Worm (Caenorhabditis elegans): Measurements from ENCODE around the gene sru-35.
"Not testable (repeated sequence)": the region's sequence is repeated elsewhere in the genome, so short reads cannot be mapped to it uniquely, and the experiment has no call there.

The sru-35 gene

DNA sequence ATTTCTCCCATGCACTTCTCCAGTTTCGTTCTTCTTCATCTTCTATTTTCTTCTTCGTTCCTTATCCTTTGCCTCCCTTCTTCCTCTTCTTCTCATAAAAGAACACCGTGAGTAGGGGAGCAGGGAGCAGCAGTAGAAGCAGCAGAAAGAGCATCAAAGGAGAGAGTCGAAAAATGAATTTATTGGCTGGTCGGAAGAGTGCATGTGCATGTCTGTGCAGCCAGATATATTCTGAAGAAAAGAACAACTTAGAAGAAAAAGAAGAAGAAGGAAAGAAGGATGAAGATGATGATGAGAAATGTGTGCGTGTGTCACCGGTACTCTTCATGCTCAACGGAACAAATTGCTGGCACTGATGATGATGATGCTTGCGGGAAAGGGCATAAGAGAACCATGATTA lies 6.2 kb upstream of the sru-35 start:
- no peak for TF ChIP-seq unc-62 (GFP tag; optimal IDR thresholded peaks at IDR 0.05)

DNA sequence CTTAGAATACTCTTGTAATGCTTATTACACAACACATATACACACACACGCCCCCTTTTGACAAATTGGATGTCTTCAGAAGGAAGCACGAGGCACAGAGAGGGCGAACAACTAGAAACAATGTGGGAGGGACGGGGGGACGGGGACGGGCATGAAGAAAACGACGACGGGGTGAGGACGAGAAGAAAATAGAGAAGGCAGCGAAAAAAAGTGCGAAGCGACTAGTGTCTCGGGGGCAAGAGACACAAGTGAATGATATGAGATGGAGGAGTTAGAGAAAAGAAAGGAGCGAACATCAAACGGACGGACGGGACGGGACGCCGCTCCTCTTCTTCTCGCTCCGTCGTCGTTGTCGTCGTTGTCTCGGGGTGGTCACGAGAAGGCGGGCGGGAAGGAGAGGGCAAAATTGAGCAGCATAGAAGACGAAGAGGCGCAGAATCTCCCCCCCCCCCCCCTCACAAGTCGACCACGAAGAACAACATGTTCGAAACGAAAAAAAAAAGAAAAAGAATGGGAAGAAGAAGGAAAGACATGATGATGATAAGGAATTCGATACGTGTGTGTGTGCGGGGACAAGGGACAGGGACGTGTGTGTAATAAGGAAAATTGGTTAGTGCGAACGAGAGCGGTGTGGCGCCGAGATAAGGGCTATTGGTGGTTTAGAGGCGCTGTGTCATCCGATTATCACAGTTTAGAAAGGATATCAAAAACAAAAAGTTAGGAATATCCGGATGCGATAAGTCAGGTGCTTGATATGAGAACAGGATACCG lies 5.0 kb upstream of the sru-35 start:
- TF ChIP-seq unc-62 (GFP tag; optimal IDR thresholded peaks at IDR 0.05) = no peak

DNA sequence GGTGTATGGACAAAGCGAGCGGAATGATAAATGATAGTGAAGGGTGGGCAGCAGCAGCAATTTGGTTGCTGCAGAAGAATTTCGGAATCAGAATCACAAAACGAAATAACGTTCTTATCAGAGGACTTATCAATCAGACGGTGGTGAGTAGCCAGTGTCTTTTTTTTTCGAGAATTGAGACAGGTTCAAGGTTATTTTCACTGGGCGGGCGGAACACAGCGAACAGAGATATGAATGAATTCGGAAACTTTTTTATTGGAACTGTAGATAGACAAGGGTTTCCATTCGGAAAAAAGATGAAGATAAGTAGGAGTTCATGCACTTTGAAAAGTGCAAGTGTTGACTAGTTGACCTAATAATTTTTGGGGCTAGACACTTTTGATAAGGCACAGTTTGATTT lies 3.2 kb upstream of the sru-35 start:
- TF ChIP-seq unc-62 (GFP tag; optimal IDR thresholded peaks at IDR 0.05) = no peak

DNA sequence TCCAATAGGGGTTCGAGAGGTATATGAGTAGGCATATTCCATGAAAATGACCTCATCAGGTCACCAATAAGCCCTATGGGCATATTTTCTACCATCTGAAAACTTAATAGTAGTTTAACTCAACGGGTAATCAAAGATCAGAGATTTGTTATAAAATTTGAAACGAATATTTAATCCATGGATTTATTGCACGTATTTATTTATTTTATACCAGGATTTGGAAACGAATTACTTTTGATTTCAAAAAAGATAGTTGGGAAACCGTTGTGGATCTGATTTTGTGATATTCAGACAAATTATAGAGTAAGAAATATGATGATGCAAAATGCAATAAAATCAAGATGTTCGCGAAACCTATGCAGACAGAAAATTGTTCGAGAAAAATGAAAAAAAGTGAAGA lies 2.8 kb upstream of the sru-35 start, which contains the start of gene C33D9.3:
TSS of gene C33D9.3 (minus strand) at position 101 of the 400 bp plus-strand sequence.
- no peak for TF ChIP-seq unc-62 (GFP tag; optimal IDR thresholded peaks at IDR 0.05)

DNA sequence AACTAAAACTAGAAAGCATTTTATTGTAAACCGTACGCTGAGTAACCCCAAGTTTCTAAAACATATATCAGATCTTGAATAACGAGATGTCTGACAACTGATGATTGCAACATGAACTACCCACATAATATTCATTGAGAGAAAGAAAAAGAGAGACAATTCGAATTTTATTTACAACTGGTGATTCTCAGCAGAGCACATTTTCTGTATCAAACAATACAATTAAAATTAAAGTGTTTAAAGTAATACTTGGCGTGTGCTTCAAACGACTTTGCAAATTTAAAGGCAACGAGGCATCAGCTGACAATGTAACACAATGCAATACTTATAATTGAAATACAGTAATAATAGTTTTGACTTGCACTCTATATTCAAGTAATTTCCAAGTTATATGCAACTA lies 2.0 kb downstream of the sru-35 start, which contains the start of gene C33D9.10:
TSS of gene C33D9.10 (minus strand) at position 101 of the 400 bp plus-strand sequence.
- not testable (repeated sequence) for TF ChIP-seq unc-62 (GFP tag; optimal IDR thresholded peaks at IDR 0.05)

DNA sequence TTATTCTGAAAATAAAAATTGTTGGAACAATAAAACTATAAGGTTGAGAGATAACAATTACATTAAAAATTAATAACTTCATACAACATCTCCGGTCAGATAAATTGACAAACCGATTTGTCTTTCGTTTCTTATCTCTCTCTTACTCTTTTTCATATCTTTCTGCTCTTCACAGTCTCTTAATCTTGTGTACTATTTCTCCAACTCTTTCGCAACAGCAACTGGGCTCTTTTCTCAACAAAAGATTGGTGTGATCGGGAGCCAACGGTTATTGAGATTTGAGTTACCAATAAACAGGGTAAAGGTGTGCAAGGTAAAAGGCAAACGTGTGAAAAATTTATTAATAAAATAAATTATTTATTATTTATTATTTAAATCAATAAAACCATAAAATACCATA lies 3.4 kb downstream of the sru-35 start, which contains the start of gene C33D9.8:
TSS of gene C33D9.8 (minus strand) at position 99 of the 400 bp plus-strand sequence.
- no peak for TF ChIP-seq unc-62 (GFP tag; optimal IDR thresholded peaks at IDR 0.05)

DNA sequence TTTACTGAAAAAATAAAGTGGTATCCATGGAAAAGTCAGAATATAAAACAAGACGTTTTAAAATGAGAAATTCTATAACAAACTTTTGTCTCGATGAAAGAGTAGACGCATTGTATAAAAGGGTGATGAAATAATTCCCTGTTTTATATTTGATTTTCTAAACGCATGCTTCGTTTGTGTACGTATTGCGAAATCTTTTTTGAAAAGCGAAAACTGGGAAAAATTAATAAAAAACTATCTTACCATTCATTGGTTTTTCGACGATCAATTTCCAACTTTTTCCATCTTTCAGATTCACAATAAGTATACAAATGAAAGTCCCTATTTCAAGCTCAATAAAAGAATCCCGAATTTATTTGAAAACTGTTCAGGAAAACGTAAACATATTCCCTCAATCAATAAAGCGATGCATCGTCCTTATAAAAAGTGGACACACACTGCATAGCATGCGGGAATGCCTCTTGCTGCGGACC lies 5.2 kb downstream of the sru-35 start, which contains the start of gene C33D9.13:
TSS of gene C33D9.13 (minus strand) at position 423 of the 473 bp plus-strand sequence.
- no peak for TF ChIP-seq unc-62 (GFP tag; optimal IDR thresholded peaks at IDR 0.05)

DNA sequence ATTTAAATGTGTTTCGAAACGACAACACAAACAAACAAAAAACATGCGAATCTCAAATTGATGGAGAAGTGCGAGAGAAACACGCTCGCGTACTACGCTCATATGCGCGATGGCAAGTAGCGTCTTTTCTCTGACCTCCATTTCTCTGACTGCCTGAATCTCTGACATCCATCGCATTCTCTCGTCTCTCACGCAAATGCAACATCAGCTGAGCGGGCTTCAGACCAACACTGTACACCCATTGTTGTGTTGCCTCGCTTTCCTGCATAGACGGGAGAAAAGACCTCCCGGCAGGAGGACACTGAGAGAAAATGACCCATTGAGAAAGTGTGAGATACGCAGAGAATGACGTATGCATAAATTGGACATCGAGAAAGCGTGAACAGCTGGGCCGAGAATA lies 7.9 kb downstream of the sru-35 start:
- no peak for TF ChIP-seq unc-62 (GFP tag; optimal IDR thresholded peaks at IDR 0.05)

DNA sequence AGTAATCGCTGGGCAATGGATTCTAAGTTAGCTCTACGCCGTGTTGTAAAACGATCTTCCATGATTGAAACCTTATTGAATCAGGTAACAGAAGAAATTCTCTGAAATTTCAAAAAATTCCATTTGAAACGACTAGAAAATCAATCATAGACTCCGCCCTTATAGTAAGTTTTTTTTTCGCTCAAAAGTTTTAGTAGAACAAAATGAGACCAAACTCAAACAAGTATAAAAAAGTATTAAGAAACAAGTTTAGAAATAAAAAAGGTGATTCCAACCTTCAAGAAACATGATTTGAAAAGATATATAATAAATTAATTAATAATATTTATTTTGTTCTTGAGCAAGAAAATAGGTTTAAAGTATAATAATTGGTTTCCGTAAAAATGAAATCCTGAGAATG lies 12.0 kb downstream of the sru-35 start, which contains the start of gene C33D9.6:
TSS of gene C33D9.6 (minus strand) at position 101 of the 400 bp plus-strand sequence.
- no peak for TF ChIP-seq unc-62 (GFP tag; optimal IDR thresholded peaks at IDR 0.05)

DNA sequence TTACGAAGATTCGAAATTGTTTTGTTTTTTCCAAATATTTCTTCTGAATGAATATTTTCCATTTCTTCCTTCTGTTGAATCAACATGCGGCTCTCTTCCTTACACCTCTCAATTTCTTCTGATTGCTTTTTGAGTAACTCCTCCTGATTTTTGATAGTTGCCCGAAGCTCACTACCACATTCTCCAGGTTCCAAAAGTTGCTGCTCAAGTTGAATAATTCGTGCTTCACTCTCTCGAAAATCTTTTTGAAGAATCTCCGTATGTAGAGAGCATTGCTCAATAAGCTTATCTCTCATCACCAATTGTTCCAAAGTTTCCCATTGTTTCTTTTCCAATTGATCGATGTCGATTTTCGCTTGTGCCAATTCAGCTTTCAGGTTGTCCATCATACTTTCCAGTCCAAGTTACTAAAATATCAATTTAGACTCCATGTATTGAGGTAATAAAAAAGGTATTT lies 17.2 kb downstream of the sru-35 start, which contains the start of gene F20C5.6:
TSS of gene F20C5.6 (minus strand) at position 407 of the 457 bp plus-strand sequence.
- TF ChIP-seq unc-62 (GFP tag; optimal IDR thresholded peaks at IDR 0.05) = no peak

DNA sequence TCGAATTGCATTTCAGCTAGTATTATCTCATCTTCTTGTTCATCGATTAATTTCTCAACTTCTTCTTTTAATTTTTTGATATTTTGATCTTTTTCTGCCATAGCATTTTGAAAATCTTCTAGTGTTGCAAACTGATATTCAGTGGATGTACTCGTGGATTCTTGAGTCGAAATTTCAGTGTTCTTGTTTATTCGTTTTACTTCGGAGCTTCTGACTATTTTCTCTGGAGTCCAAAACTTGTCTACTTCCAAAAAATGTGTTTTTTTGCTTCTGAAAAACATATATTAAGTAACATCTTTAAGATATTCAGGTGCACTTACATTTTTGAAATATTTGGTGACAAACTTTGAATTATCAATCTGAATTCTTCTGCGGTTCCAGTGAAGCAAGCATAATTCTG lies 20.5 kb downstream of the sru-35 start, which contains the start of gene F20C5.5:
TSS of gene F20C5.5 (minus strand) at position 101 of the 400 bp plus-strand sequence.
- TF ChIP-seq unc-62 (GFP tag; optimal IDR thresholded peaks at IDR 0.05) = no peak

DNA sequence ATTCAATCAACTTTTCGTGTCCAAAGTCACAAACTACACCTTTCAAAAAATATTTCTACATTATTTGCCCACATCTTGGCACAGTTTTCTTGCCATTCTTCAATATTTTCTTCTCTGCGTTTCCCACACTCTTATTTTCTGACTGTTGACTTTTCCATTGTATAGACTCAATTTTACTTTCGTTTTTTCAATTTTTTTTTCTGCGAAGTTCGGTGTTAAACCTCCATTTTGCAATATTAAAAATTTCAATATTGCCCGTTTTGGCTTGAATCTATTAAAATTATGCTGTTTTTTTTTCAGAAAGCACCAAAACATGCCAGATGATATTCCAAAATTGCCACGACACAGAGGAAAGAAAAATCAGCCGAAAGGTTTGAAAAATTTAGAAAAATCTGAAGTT lies 25.5 kb downstream of the sru-35 start, which contains the start of gene cdc-50.B:
TSS of gene cdc-50.B (plus strand) at position 301 of the 400 bp plus-strand sequence.
- no peak for TF ChIP-seq unc-62 (GFP tag; optimal IDR thresholded peaks at IDR 0.05)

DNA sequence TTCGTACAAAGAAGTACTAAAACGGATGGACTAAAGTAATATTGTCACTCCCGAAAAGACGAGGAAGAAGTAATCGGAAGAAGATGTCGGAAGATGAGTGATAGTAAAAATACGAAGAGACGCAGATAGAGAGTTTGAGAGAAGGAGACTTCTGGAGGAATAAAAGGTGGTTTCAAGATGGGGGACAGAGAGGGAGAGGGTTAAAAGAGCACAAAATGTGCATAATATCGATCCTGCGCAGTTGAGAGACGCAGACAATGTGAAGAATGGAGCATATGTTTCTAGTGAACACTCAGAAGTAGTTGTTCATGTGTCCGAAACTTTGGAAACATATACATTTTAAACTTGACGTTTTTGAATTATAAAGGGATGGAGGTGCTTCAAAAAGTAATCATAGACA lies 27.6 kb downstream of the sru-35 start:
- TF ChIP-seq unc-62 (GFP tag; optimal IDR thresholded peaks at IDR 0.05) = no peak

DNA sequence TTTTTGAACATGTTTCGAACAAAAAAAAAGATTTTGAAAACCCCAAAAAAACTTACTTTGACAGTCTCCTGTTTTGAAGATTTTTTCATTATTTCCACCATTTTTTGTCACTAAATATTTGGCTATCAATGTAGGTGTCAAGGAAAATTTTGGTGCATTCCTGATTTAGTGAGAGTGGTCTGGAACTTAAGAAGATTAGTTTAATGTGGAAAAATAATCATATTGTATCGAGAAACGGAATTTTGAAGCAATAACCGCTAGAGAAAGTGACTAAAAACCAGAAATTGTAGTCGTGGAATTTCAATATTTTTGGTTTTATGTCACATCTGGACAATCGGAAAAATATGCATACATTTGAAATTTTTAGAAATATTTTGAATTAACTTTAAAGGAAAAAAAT lies 28.1 kb downstream of the sru-35 start, which contains the start of the genes F20C5.11 and klp-11:
TSS of gene F20C5.11 (minus strand) at position 101 of the 400 bp plus-strand sequence.
TSS of gene klp-11 (minus strand) at position 171 of the 400 bp plus-strand sequence.
- no peak for TF ChIP-seq unc-62 (GFP tag; optimal IDR thresholded peaks at IDR 0.05)

DNA sequence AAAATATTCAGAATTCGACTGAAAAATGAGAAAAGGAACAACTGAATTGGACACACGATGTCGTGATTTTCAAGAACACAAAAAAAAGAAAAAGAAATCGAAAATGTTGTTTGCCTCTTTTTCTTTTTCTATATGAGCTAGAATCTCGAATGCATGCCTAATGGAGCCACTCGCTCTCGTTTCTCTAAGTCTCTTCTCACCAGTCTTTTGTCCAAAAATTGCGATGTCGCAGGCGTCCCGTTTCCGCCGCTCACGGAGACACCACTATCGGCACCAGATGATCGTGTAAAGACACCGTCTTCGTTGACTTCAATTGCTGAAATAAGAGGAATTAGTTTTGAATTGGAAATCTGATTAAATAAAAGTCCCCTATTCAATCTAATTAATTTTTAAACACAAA lies 31.4 kb downstream of the sru-35 start:
- no peak for TF ChIP-seq unc-62 (GFP tag; optimal IDR thresholded peaks at IDR 0.05)

DNA sequence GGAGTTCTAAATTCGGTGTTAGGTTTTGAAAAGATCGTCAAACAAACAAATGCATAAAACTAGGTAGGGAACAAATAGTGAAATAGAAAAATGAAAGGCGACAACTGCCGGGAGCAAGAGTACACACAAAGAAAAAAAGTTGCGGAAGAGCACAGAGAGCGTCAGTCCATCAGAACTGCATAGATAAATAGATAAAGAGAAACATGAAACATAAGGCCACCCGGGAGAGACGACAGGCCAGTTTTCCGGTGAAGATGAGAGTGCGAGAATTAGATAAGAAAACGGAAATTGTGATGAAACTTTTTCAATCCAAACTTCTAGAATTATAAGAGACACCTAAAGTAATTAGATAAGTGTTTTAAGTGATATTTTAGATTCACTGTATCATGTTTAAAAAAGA lies 32.3 kb downstream of the sru-35 start:
- no peak for TF ChIP-seq unc-62 (GFP tag; optimal IDR thresholded peaks at IDR 0.05)

DNA sequence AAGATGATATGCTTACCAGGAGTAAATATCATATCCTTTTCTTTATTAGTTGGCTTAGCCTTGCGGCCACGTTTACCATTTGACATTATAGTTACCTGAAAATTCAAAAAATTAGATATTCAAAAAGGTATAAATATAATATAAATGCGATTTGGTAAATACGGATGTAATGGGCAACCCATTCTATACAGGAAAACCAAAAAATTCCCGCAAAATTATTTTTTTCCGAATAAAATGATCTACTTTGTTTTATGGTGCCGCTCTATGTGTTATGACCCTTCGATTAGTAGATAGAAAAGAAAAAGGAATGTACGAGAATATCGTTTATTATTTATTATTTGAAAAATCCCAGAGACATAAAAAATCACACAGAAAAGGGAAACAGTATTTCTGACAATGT lies 35.3 kb downstream of the sru-35 start, which contains the start of gene elli-1:
TSS of gene elli-1 (minus strand) at position 101 of the 400 bp plus-strand sequence.
- no peak for TF ChIP-seq unc-62 (GFP tag; optimal IDR thresholded peaks at IDR 0.05)
